Worm (Caenorhabditis elegans): Measurements from ENCODE around the gene sek-1.

sek-1 gene

ce11 chrX:7823108-7823704 is 6.7 kb downstream of the sek-1 start, which contains the start of gene eef-1A.2 (continued):
- TF ChIP-seq ceh-82 (tag; optimal IDR thresholded peaks at IDR 0.05) (peak; percentile 89 to 97 (median 96)), pqm-1 (tag; optimal IDR thresholded peaks at IDR 0.05) (peak; percentile 69), aha-1 (tag; optimal IDR thresholded peaks at IDR 0.05) (peak; percentile 76)

DNA sequence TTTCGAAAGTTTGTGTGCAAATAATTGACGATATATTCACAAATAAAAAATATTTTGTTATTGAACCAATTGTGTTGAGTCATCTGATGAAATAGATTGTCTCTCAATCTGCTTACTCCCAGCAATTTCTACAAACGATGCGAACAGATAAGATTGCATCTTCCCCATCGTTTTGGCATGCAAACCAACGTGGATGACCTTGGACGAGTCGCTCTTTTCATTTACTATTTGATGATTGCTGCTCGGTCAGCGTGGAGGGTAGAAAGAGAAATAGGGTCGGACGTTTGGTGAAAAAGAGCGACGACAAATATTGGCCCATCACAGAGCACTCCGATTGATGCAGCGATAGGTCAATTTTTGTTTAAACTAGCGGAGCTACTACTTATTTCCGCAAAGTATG is 9.2 kb downstream of the sek-1 start:
- TF ChIP-seq unc-130 (tag; optimal IDR thresholded peaks at IDR 0.05) (peak; percentile 29), ama-1 (optimal IDR thresholded peaks at IDR 0.05) (peak; percentile 70), elt-3 (tag; optimal IDR thresholded peaks at IDR 0.05) (peak in 4 of 6 experiments; percentile 38 to 59 (median 53)), nhr-19 (GFP tag; conservative IDR thresholded peaks at IDR 0.05) (no peak), nhr-77 (tag; optimal IDR thresholded peaks at IDR 0.05) (peak; percentile 65), hlh-4 (tag; optimal IDR thresholded peaks at IDR 0.05) (no peak), swsn-7 (tag; optimal IDR thresholded peaks at IDR 0.05) (peak; percentile 14), dpl-1 (GFP tag; optimal IDR thresholded peaks at IDR 0.05) (no peak), skn-1 (tag; optimal IDR thresholded peaks at IDR 0.05) (peak; percentile 30), alr-1 (tag; optimal IDR thresholded peaks at IDR 0.05; ENCODE audit: borderline replicate concordance) (no peak), nhr-76 (tag; optimal IDR thresholded peaks at IDR 0.05) (peak; percentile 5), nhr-71 (tag; optimal IDR thresholded peaks at IDR 0.05) (peak; percentile 64), nhr-237 (tag; optimal IDR thresholded peaks at IDR 0.05) (no peak), pax-3 (tag; optimal IDR thresholded peaks at IDR 0.05) (no peak), tbx-2 (tag; optimal IDR thresholded peaks at IDR 0.05) (peak; percentile 30), hpl-2 (GFP tag; optimal IDR thresholded peaks at IDR 0.05) (peak; percentile 26), mdl-1 (tag; optimal IDR thresholded peaks at IDR 0.05) (peak in 1 of 2 experiments; percentile 46), snu-23 (GFP tag; optimal IDR thresholded peaks at IDR 0.05) (peak; percentile 63), xbp-1 (tag; optimal IDR thresholded peaks at IDR 0.05) (peak; percentile 28), lin-14 (GFP tag; optimal IDR thresholded peaks at IDR 0.05) (peak; percentile 87), efl-1 (optimal IDR thresholded peaks at IDR 0.05) (peak in 1 of 2 experiments; percentile 40), efl-1 (GFP tag; optimal IDR thresholded peaks at IDR 0.05 in 1 of 2) (peak in 1 of 2 experiments; percentile 90), aly-2 (tag; optimal IDR thresholded peaks at IDR 0.05) (peak; percentile 93), egl-27 (tag; optimal IDR thresholded peaks at IDR 0.05) (peak in 1 of 2 experiments; percentile 19), ztf-4 (tag; optimal IDR thresholded peaks at IDR 0.05) (no peak), egl-13 (tag; optimal IDR thresholded peaks at IDR 0.05) (no peak), pqm-1 (tag; optimal IDR thresholded peaks at IDR 0.05) (no peak), elt-2 (tag; optimal IDR thresholded peaks at IDR 0.05) (peak; percentile 41), lir-3 (tag; optimal IDR thresholded peaks at IDR 0.05; ENCODE audit: poor library complexity) (peak; percentile 11), nhr-85 (tag) (peak; percentile 91), Y116A8C.19 (tag; optimal IDR thresholded peaks at IDR 0.05; ENCODE audit: borderline replicate concordance) (no peak), fos-1 (tag; optimal IDR thresholded peaks at IDR 0.05) (peak; percentile 7), lsy-2 (tag; optimal IDR thresholded peaks at IDR 0.05) (peak; percentile 40 to 72), nhr-90 (tag; optimal IDR thresholded peaks at IDR 0.05; ENCODE audit: poor library complexity) (peak; percentile 75), fkh-4 (tag; optimal IDR thresholded peaks at IDR 0.05; ENCODE audit: borderline replicate concordance) (no peak), lin-35 (GFP tag; optimal IDR thresholded peaks at IDR 0.05) (peak in 1 of 2 experiments; percentile 14), nhr-47 (tag; optimal IDR thresholded peaks at IDR 0.05) (peak; percentile 56), C16A3.4 (tag; optimal IDR thresholded peaks at IDR 0.05) (peak; percentile 11), rnt-1 (tag; optimal IDR thresholded peaks at IDR 0.05) (peak; percentile 36), blmp-1 (tag; optimal IDR thresholded peaks at IDR 0.05) (peak; percentile 53), efl-3 (GFP tag; optimal IDR thresholded peaks at IDR 0.05) (peak; percentile 30), sox-4 (tag; optimal IDR thresholded peaks at IDR 0.05) (no peak), nhr-20 (tag; optimal IDR thresholded peaks at IDR 0.05) (peak; percentile 65), mep-1 (tag; optimal IDR thresholded peaks at IDR 0.05) (peak; percentile 70)
